Fruit fly (Drosophila melanogaster) whole organism, embryonic: ENCODE results near the gene nenya.
A peak's percentile ranks its signal among the peaks of the same experiment; 100 is the strongest.

ENCODE experiments used
- BEAF-32 ChIP-seq: fragments of 200-800 bp; sonication (Bioruptor generic); optimal IDR thresholded peaks from 3 replicates; lab custom pipeline; 2017; ENCODE audit warnings: missing biosample characterization, missing genetic modification characterization, mild to moderate bottlenecking, moderate library complexity, missing genetic modification reagents
- Bdp1 ChIP-seq: fragments of 200-800 bp; sonication (Bioruptor generic); optimal IDR thresholded peaks from 3 replicates; lab custom pipeline; 2016; ENCODE audit warnings: missing biosample characterization, missing genetic modification characterization
- Bgb ChIP-seq: fragments of 200-800 bp; sonication (Bioruptor generic); IDR thresholded peaks from 2 replicates; pipeline ENCODE4 v1.3.6; 2022; ENCODE audit warnings: missing biosample characterization, missing genetic modification characterization; ENCODE audit not compliant: partially characterized antibody
- CG12659 ChIP-seq: fragments of 200-800 bp; sonication (Bioruptor generic); optimal IDR thresholded peaks from 3 replicates; lab custom pipeline; 2017; ENCODE audit warnings: mild to moderate bottlenecking, missing biosample characterization, missing genetic modification reagents, missing genetic modification characterization
- CG15514 ChIP-seq: fragments of 200-800 bp; sonication (Bioruptor generic); optimal IDR thresholded peaks from 3 replicates; lab custom pipeline; 2017; ENCODE audit warnings: missing biosample characterization, missing genetic modification characterization, mild to moderate bottlenecking, moderate library complexity, missing genetic modification reagents
- CG1832 ChIP-seq: fragments of 200-800 bp; sonication (Bioruptor generic); optimal IDR thresholded peaks from 2 replicates; lab custom pipeline; 2017; ENCODE audit warnings: missing biosample characterization, mild to moderate bottlenecking, missing genetic modification characterization, inconsistent platforms
- CG18764 ChIP-seq: fragments of 200-800 bp; sonication (Bioruptor generic); optimal IDR thresholded peaks from 3 replicates; lab custom pipeline; 2016; ENCODE audit warnings: missing biosample characterization, missing genetic modification characterization
- CG2116 ChIP-seq: fragments of 200-800 bp; sonication (Bioruptor generic); optimal IDR thresholded peaks from 3 replicates; lab custom pipeline; 2018; ENCODE audit warnings: missing biosample characterization, mild to moderate bottlenecking, missing genetic modification characterization
- CG32772 ChIP-seq: fragments of 200-800 bp; sonication (Bioruptor generic); IDR thresholded peaks from 2 replicates; pipeline ENCODE4 v1.3.6; 2022; ENCODE audit warnings: missing biosample characterization, missing genetic modification characterization
- CG3281 ChIP-seq: fragments of 200-800 bp; sonication (Bioruptor generic); optimal IDR thresholded peaks from 3 replicates; lab custom pipeline; 2017; ENCODE audit warnings: missing biosample characterization, mild to moderate bottlenecking, missing genetic modification characterization
- CG34376 ChIP-seq: fragments of 200-800 bp; sonication (Bioruptor generic); optimal IDR thresholded peaks from 2 replicates; lab custom pipeline; 2018; ENCODE audit warnings: missing biosample characterization, mild to moderate bottlenecking, missing genetic modification characterization
- CG3838 ChIP-seq: fragments of 200-800 bp; sonication (Bioruptor generic); optimal IDR thresholded peaks from 3 replicates; lab custom pipeline; 2016; ENCODE audit warnings: missing biosample characterization, missing genetic modification characterization
- CG4730 ChIP-seq: fragments of 200-800 bp; sonication (Bioruptor generic); IDR thresholded peaks from 2 replicates; pipeline ENCODE4 v1.3.6; 2022; ENCODE audit warnings: missing biosample characterization, missing genetic modification characterization
- CG9215 ChIP-seq: fragments of 200-800 bp; sonication (Bioruptor generic); IDR thresholded peaks from 2 replicates; pipeline ENCODE4 v1.3.6; 2022; ENCODE audit warnings: missing biosample characterization, missing genetic modification characterization
- CG9727 ChIP-seq: fragments of 200-800 bp; sonication (Bioruptor generic); optimal IDR thresholded peaks from 3 replicates; lab custom pipeline; 2017; ENCODE audit warnings: missing biosample characterization, mild to moderate bottlenecking, missing genetic modification characterization
- CG9876 ChIP-seq: fragments of 200-800 bp; sonication (Bioruptor generic); optimal IDR thresholded peaks from 2 replicates; lab custom pipeline; 2016; ENCODE audit warnings: missing biosample characterization, missing genetic modification characterization
- CTCF ChIP-seq: fragments of 200-800 bp; sonication (Bioruptor generic); optimal IDR thresholded peaks from 2 replicates; lab custom pipeline; 2017; ENCODE audit warnings: missing biosample characterization, mild to moderate bottlenecking, missing genetic modification characterization, moderate library complexity
- Dref ChIP-seq: fragments of 200-800 bp; sonication (Bioruptor generic); IDR thresholded peaks from 2 replicates; pipeline ENCODE4 v1.3.6; 2022; ENCODE audit warnings: missing biosample characterization, missing genetic modification characterization
- E2f2 ChIP-seq: fragments of 200-800 bp; sonication (Bioruptor generic); IDR thresholded peaks from 2 replicates; pipeline ENCODE4 v1.3.6; 2022; ENCODE audit warnings: missing biosample characterization, missing genetic modification characterization
- Med ChIP-seq: fragments of 200-800 bp; sonication (Bioruptor generic); peaks from one replicate; lab custom pipeline; 2016; ENCODE audit warnings: missing biosample characterization, missing genetic modification characterization, mild to moderate bottlenecking, inconsistent platforms, moderate library complexity
- Neu2 ChIP-seq: fragments of 200-800 bp; sonication (Bioruptor generic); optimal IDR thresholded peaks from 3 replicates; lab custom pipeline; 2016; ENCODE audit warnings: missing biosample characterization, missing genetic modification characterization, borderline replicate concordance
- Pdp1 ChIP-seq, 2 experiments: fragments of 200-800 bp; sonication (Bioruptor generic); optimal IDR thresholded peaks; 3 replicates each; lab custom pipeline; 2016; ENCODE audit warnings: missing biosample characterization in 2 of 2, missing genetic modification characterization in 2 of 2, mild to moderate bottlenecking in 1 of 2, moderate library complexity in 1 of 2
- Sry-δ ChIP-seq: fragments of 200-800 bp; sonication (Bioruptor generic); optimal IDR thresholded peaks from 2 replicates; lab custom pipeline; 2016; ENCODE audit warnings: missing biosample characterization, missing genetic modification characterization
- ac ChIP-seq: fragments of 200-800 bp; sonication (Bioruptor generic); optimal IDR thresholded peaks from 3 replicates; lab custom pipeline; 2017; ENCODE audit warnings: missing biosample characterization, mild to moderate bottlenecking, missing genetic modification characterization
- chinmo ChIP-seq: fragments of 200-800 bp; sonication (Bioruptor generic); IDR thresholded peaks from 4 replicates; pipeline ENCODE4 v1.3.6; 2022; ENCODE audit warnings: missing biosample characterization, missing genetic modification characterization; ENCODE audit not compliant: partially characterized antibody
- ewg ChIP-seq: fragments of 200-800 bp; sonication (Bioruptor generic); optimal IDR thresholded peaks from 3 replicates; lab custom pipeline; 2017; ENCODE audit warnings: mild to moderate bottlenecking, missing biosample characterization, missing genetic modification reagents, missing genetic modification characterization
- fd64A ChIP-seq: fragments of 200-800 bp; sonication (Bioruptor generic); optimal IDR thresholded peaks from 3 replicates; lab custom pipeline; 2018; ENCODE audit warnings: missing biosample characterization, mild to moderate bottlenecking, missing genetic modification characterization
- fru ChIP-seq: fragments of >200 bp; optimal IDR thresholded peaks from 2 replicates; lab custom pipeline; 2017
- grau ChIP-seq: fragments of 200-800 bp; optimal IDR thresholded peaks from 3 replicates; lab custom pipeline; 2019; ENCODE audit warnings: missing biosample characterization, mild to moderate bottlenecking, missing genetic modification characterization, moderate library complexity
- grn ChIP-seq: fragments of 200-800 bp; sonication (Bioruptor generic); optimal IDR thresholded peaks from 3 replicates; lab custom pipeline; 2017; ENCODE audit warnings: missing biosample characterization, missing genetic modification characterization
- ham ChIP-seq: fragments of 200-800 bp; sonication (Bioruptor generic); IDR thresholded peaks from 2 replicates; pipeline ENCODE4 v1.3.6; 2022; ENCODE audit warnings: missing biosample characterization, missing genetic modification characterization
- klu ChIP-seq: fragments of 200-800 bp; sonication (Bioruptor generic); IDR thresholded peaks from 2 replicates; pipeline ENCODE4 v1.3.6; 2022; ENCODE audit warnings: missing biosample characterization, missing genetic modification characterization
- mam ChIP-seq: fragments of 200-800 bp; sonication (Bioruptor generic); optimal IDR thresholded peaks from 3 replicates; lab custom pipeline; 2016; ENCODE audit warnings: missing biosample characterization, missing genetic modification characterization
- pho ChIP-seq: fragments of 200-800 bp; sonication (Bioruptor generic); optimal IDR thresholded peaks from 2 replicates; lab custom pipeline; 2016; ENCODE audit warnings: missing biosample characterization, missing genetic modification characterization
- row ChIP-seq: fragments of 200-800 bp; sonication (Bioruptor generic); IDR thresholded peaks from 3 replicates; pipeline ENCODE4 v1.3.6; 2022; ENCODE audit warnings: missing biosample characterization, missing genetic modification characterization
- sc ChIP-seq, 3 experiments: fragments of >200 bp in 2 of 3; fragments of 200-800 bp in 1 of 3; sonication (Bioruptor generic) in 1 of 3; optimal IDR thresholded peaks; 2 replicates in 2 of 3; 3 replicates in 1 of 3; lab custom pipeline; 2017; ENCODE audit warnings: mild to moderate bottlenecking in 1 of 3, missing biosample characterization in 1 of 3, missing genetic modification characterization in 1 of 3, missing genetic modification reagents in 1 of 3
- sens ChIP-seq: fragments of 200-800 bp; sonication (Bioruptor generic); peaks from one replicate; lab custom pipeline; 2016; ENCODE audit warnings: missing biosample characterization, missing genetic modification characterization
- sna ChIP-seq: fragments of 200-800 bp; sonication (Bioruptor generic); IDR thresholded peaks from 2 replicates; pipeline ENCODE4 v1.3.6; 2022; ENCODE audit warnings: missing biosample characterization, missing genetic modification characterization; ENCODE audit not compliant: partially characterized antibody
- stwl ChIP-seq: fragments of 200-800 bp; sonication (Bioruptor generic); optimal IDR thresholded peaks from 3 replicates; lab custom pipeline; 2018; ENCODE audit warnings: missing biosample characterization, mild to moderate bottlenecking, missing genetic modification characterization, moderate library complexity
- tgo ChIP-seq: fragments of 200-800 bp; sonication (Bioruptor generic); IDR thresholded peaks from 3 replicates; pipeline ENCODE4 v1.3.6; 2022; ENCODE audit warnings: missing biosample characterization, missing genetic modification characterization
- tll ChIP-seq, 2 experiments: fragments of 200-800 bp in 1 of 2; fragments of >200 bp in 1 of 2; sonication (Bioruptor generic) in 1 of 2; optimal IDR thresholded peaks; 2 replicates each; lab custom pipeline; 2017 to 2019; ENCODE audit warnings: missing biosample characterization in 2 of 2, missing genetic modification characterization in 2 of 2, mild to moderate bottlenecking in 1 of 2, moderate library complexity in 1 of 2
- tup ChIP-seq: fragments of 200-800 bp; sonication (Bioruptor generic); optimal IDR thresholded peaks from 2 replicates; lab custom pipeline; 2016; ENCODE audit warnings: missing biosample characterization, mild to moderate bottlenecking, missing genetic modification characterization, moderate library complexity
- twi ChIP-seq: fragments of 200-800 bp; optimal IDR thresholded peaks from 2 replicates; lab custom pipeline; 2019; ENCODE audit warnings: missing biosample characterization, mild to moderate bottlenecking, missing genetic modification characterization, moderate library complexity
- zen ChIP-seq: fragments of 200-800 bp; sonication (Bioruptor generic); optimal IDR thresholded peaks from 3 replicates; lab custom pipeline; 2018; ENCODE audit warnings: missing biosample characterization, mild to moderate bottlenecking, missing genetic modification characterization, moderate library complexity

nenya gene

DNA sequence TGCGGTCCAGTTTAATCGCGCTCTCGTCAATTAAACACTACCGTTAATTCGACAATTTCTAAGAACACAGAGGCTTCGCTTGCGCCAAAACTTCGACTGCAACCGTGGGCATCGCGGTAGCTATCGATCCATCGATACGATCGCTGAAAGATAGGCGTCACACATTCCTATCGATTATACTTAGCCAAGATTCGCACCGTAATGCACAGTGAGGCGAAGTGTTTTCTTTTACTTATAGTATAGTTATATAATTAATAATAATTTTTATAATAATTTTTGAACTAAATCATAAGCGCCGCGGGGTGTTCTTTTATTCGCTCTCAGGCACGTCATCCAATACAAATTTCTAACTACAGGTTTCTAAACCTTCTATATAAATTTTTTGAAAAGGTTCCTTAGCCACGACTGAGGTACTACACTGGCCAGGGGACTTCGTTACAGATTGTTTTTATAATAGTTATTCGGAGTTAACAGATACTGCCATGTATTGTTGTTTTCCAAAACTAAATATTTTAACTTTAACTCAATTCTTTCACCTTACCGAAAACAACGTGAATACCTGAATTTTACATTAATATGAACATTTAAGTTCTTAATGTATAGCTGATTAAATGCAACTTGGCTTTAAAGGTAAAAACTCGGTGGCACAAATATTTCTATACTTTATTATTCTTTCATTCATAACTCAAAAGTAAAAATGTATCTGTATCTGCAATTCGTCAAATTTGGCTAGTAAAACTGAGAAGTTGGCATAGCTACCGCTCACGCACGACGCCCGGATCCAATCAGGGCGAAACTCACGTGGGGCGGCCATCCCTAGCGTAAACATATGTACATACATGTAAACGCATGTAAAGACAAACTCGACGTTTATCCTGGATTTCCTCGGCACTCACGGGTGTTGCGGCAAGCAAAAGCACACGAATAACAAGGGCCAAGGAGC is 10.0 kb upstream of the nenya start, which contains the start of the genes NSD and BOD1 (continued):
- TF ChIP-seq sc (optimal IDR thresholded peaks at IDR 0.05; lab: Kevin White, UChicago) (no peak), sc (GFP tag; optimal IDR thresholded peaks at IDR 0.05; lab: Kevin White, UChicago) (no peak), CG4730 (GFP tag; lab: Robert Waterston, UW) (0 out of 2 replicates have a peak, but pooled peaks have one; percentile 23), row (GFP tag; lab: Robert Waterston, UW) (peak; percentile 92), Bdp1 (GFP tag; lab: Kevin White, UChicago) (no peak), pho (GFP tag; lab: Kevin White, UChicago) (no peak), fru (lab: Kevin White, UChicago) (no peak), CG1832 (GFP tag; lab: Kevin White, UChicago) (no peak), sna (peak; percentile 86), tgo (GFP tag; lab: Robert Waterston, UW) (peak; percentile 55), mam (GFP tag; lab: Kevin White, UChicago) (peak; percentile 57), CG9727 (GFP tag; lab: Kevin White, UChicago) (peak; percentile 55), klu (GFP tag; lab: Robert Waterston, UW) (peak; percentile 69), CTCF (GFP tag; lab: Kevin White, UChicago) (no peak), CG3838 (GFP tag; lab: Kevin White, UChicago) (no peak), CG3281 (peak; percentile 17), fd64A (GFP tag; lab: Kevin White, UChicago) (no peak), CG18764 (no peak), CG32772 (GFP tag; lab: Robert Waterston, UW) (peak; percentile 77), CG9876 (GFP tag; lab: Kevin White, UChicago) (peak; percentile 2), CG9215 (GFP tag; lab: Robert Waterston, UW) (peak; percentile 63)
- TF ChIP-seq, all 482 proteins: peak for 250

DNA sequence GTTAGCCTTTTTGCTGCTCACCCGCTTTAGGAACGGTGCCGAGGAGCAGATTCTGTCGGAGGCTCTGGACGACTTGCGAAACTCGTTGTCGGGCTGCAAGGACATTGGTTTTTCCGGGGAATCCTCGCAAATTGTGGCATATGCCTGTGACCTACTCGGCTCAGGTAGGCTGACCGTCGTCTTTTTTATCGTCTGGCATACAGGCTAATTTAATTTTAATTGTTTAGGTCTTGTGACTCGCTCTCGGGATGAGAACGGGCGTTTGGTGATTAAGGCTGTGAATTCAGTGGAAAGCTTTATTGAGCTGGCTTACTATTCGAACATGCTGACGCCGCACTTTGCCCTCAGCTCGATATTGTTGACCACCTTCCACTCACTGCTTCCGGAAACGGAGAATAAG is 3.5 kb upstream of the nenya start:
- peak; percentile 31 for TF ChIP-seq Neu2
- TF ChIP-seq zen (tag; lab: Kevin White, UChicago): peak; percentile 98
- peak in 1 of 2 experiments; percentile 52 for TF ChIP-seq tll (GFP tag; optimal IDR thresholded peaks at IDR 0.05; lab: Kevin White, UChicago)
- TF ChIP-seq twi (tag; lab: Kevin White, UChicago): peak; percentile 44
- no peak for TF ChIP-seq tup
- TF ChIP-seq CG12659 (GFP tag; lab: Kevin White, UChicago): no peak

DNA sequence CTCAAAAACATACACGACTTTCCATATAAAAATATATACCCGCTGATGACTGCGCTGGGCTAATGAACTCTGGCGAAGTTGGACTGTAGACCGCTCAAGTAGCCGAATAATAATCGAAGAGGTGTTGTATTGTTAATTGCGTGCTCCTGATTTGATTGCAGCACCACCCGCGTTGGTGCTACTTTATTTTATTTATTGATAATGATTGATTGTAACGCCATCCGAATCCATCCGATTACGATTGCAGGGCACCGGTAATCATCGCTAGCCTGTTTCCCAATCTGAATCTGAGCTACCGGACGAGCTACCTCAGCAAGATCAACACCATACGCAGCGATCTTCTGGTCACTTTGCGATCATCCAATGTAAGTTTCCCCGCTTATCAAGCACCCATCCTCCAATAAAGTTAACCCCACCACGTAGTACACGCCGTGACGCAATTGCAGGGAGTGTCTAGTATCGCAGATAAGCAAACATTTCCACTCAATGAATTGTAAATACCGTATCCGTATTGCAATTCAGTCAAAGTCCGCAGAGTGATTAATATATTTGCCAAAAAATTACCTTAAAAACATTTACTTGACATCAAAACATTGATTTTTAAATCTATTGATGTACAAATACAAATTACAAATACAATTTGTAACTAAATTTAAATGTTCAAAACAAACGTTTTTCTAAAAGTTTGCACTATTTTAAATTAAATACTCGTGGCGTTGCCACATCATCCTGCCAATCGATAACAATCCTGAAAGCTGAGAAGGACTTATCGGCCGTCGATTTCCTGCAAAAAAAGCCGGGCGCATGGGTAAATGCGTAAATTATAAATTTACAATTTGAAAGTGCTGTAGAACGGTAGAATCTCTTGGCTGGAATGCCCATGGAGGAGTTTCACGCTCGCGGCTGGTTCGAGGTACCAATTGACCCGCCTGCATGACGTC is 1.3 kb upstream of the nenya start:
- TF ChIP-seq stwl (tag; lab: Kevin White, UChicago) (peak; percentile 54), BEAF-32 (GFP tag; lab: Kevin White, UChicago) (peak; percentile 34), Pdp1 (GFP tag; optimal IDR thresholded peaks at IDR 0.05; lab: Kevin White, UChicago) (peak in 1 of 2 experiments; percentile 75), CG15514 (GFP tag; lab: Kevin White, UChicago) (no peak), sens (GFP tag; lab: Kevin White, UChicago) (peak; percentile 56), Bgb (GFP tag; lab: Robert Waterston, UW) (0 out of 2 replicates have a peak, but pooled peaks have one; percentile 12), grn (GFP tag; lab: Kevin White, UChicago) (peak; percentile 65), Dref (GFP tag; lab: Robert Waterston, UW) (peak; percentile 59), klu (GFP tag; lab: Robert Waterston, UW) (no peak), Sry-δ (GFP tag; lab: Kevin White, UChicago) (peak; percentile 12), chinmo (0 out of 4 replicates have a peak, but pooled peaks have one; percentile 47), ewg (GFP tag; lab: Kevin White, UChicago) (peak; percentile 29), ac (GFP tag; lab: Kevin White, UChicago) (no peak), ham (GFP tag; lab: Robert Waterston, UW) (no peak), CG34376 (GFP tag; lab: Kevin White, UChicago) (peak; percentile 63), CG2116 (peak; percentile 59), Med (GFP tag; lab: Kevin White, UChicago) (peak; percentile 36), E2f2 (GFP tag; lab: Robert Waterston, UW) (peak; percentile 53), grau (tag; lab: Kevin White, UChicago) (no peak)
